Worm (Caenorhabditis elegans) whole organism, early embryonic: ENCODE data around the gene mrpl-35.

Experiments
- B0310.2 ChIP-seq: sonication (generic microtip); optimal IDR thresholded peaks from 2 replicates; lab custom pipeline; 2016; ENCODE audit warnings: mild to moderate bottlenecking, missing genetic modification characterization, missing compliant biosample characterization
- F13C5.2 ChIP-seq: sonication (generic microtip); optimal IDR thresholded peaks from 2 replicates; lab custom pipeline; 2017; ENCODE audit warnings: mild to moderate bottlenecking, missing genetic modification characterization, inconsistent platforms, missing compliant biosample characterization
- aly-1 ChIP-seq: sonication (generic microtip); optimal IDR thresholded peaks from 2 replicates; lab custom pipeline; 2016; ENCODE audit warnings: missing genetic modification characterization, missing compliant biosample characterization
- ama-1 ChIP-seq: fragments of 150-350 bp; optimal IDR thresholded peaks from 2 replicates; lab custom pipeline; 2014
- ceh-13 ChIP-seq: fragments of 200-800 bp; sonication (Bioruptor generic); optimal IDR thresholded peaks from 2 replicates; lab custom pipeline; 2018; ENCODE audit warnings: mild to moderate bottlenecking, missing genetic modification characterization, missing compliant biosample characterization
- ceh-36 ChIP-seq: sonication (generic microtip); optimal IDR thresholded peaks from 2 replicates; lab custom pipeline; 2016; ENCODE audit warnings: missing genetic modification characterization, inconsistent platforms, missing compliant biosample characterization
- ets-7 ChIP-seq: sonication (generic microtip); optimal IDR thresholded peaks from 2 replicates; lab custom pipeline; 2016; ENCODE audit warnings: missing genotype, missing genetic modification characterization, missing compliant biosample characterization
- flt-1 ChIP-seq: fragments of 200-800 bp; sonication (Bioruptor generic); IDR thresholded peaks from 2 replicates; pipeline ENCODE4 v1.3.6; 2022; ENCODE audit warnings: missing genetic modification characterization, missing compliant biosample characterization
- hmbx-1 ChIP-seq: sonication (generic microtip); optimal IDR thresholded peaks from 2 replicates; lab custom pipeline; 2016; ENCODE audit warnings: mild to moderate bottlenecking, missing genetic modification characterization, missing compliant biosample characterization
- hmg-4 ChIP-seq: fragments of 200-800 bp; sonication (Bioruptor generic); optimal IDR thresholded peaks from 2 replicates; lab custom pipeline; 2018; ENCODE audit warnings: mild to moderate bottlenecking, missing genetic modification characterization, missing compliant biosample characterization
- hnd-1 ChIP-seq: sonication (generic microtip); optimal IDR thresholded peaks from 2 replicates; lab custom pipeline; 2016; ENCODE audit warnings: missing genetic modification characterization, missing compliant biosample characterization
- pes-1 ChIP-seq: fragments of 200-800 bp; sonication (Bioruptor generic); IDR thresholded peaks from 2 replicates; pipeline ENCODE4 v1.3.6; 2022; ENCODE audit warnings: missing genetic modification reagents, missing genetic modification characterization, missing compliant biosample characterization
- scrt-1 ChIP-seq: fragments of 200-800 bp; sonication (Bioruptor generic); IDR thresholded peaks from 2 replicates; pipeline ENCODE4 v1.3.6; 2022; ENCODE audit warnings: missing genetic modification characterization, missing compliant biosample characterization
- sea-1 ChIP-seq: fragments of 200-800 bp; sonication (Bioruptor generic); conservative IDR thresholded peaks from 2 replicates; pipeline ENCODE4 v1.3.6; 2022; ENCODE audit warnings: missing genetic modification characterization, missing compliant biosample characterization
- tbx-11 ChIP-seq: fragments of 200-800 bp; sonication (Bioruptor generic); IDR thresholded peaks from 2 replicates; pipeline ENCODE4 v1.3.6; 2022; ENCODE audit warnings: missing genetic modification characterization, missing compliant biosample characterization
- tbx-37 ChIP-seq: fragments of 200-800 bp; sonication (Bioruptor generic); conservative IDR thresholded peaks from 2 replicates; pipeline ENCODE4 v1.3.6; 2022; ENCODE audit warnings: missing genetic modification reagents, missing genetic modification characterization, missing compliant biosample characterization
- tra-4 ChIP-seq: sonication (generic microtip); optimal IDR thresholded peaks from 2 replicates; lab custom pipeline; 2017; ENCODE audit warnings: missing genetic modification characterization, missing compliant biosample characterization

Gene mrpl-35

ce11 chrIII:3475014-3475413 is 35.0 kb upstream of the mrpl-35 start:
- TF ChIP-seq scrt-1 (GFP tag; lab: Robert Waterston, UW), result no peak
- TF ChIP-seq ceh-36 (tag; lab: Kevin White, UChicago), result no peak
- TF ChIP-seq hmg-4 (GFP tag; lab: Kevin White, UChicago), result no peak
- TF ChIP-seq tbx-11 (GFP tag; lab: Robert Waterston, UW), result no peak
- TF ChIP-seq hnd-1 (tag; lab: Kevin White, UChicago), result no peak
- TF ChIP-seq flt-1, result no peak
- TF ChIP-seq ama-1 (lab: Kevin White, UChicago), result no peak
- TF ChIP-seq ceh-13 (GFP tag; lab: Kevin White, UChicago), result no peak
- TF ChIP-seq sea-1 (GFP tag; lab: Robert Waterston, UW), result no peak
- no peak for TF ChIP-seq ets-7 (tag; lab: Kevin White, UChicago)
- TF ChIP-seq hmbx-1 (tag; lab: Kevin White, UChicago), result no peak
- TF ChIP-seq F13C5.2 (tag; lab: Kevin White, UChicago), result no peak
- no peak for TF ChIP-seq aly-1 (tag; lab: Kevin White, UChicago)
- TF ChIP-seq tra-4 (tag; lab: Kevin White, UChicago), result no peak
- no peak for TF ChIP-seq pes-1
- TF ChIP-seq tbx-37 (GFP tag; lab: Robert Waterston, UW), result no peak
- no peak for TF ChIP-seq B0310.2 (tag; lab: Kevin White, UChicago)

- TF ChIP-seq hnd-1 (tag; lab: Kevin White, UChicago) (no peak), tbx-37 (GFP tag; lab: Robert Waterston, UW) (no peak), ceh-36 (tag; lab: Kevin White, UChicago) (no peak), aly-1 (tag; lab: Kevin White, UChicago) (no peak), ets-7 (tag; lab: Kevin White, UChicago) (no peak), tra-4 (tag; lab: Kevin White, UChicago) (no peak), hmbx-1 (tag; lab: Kevin White, UChicago) (no peak), sea-1 (GFP tag; lab: Robert Waterston, UW) (no peak), flt-1 (no peak), pes-1 (no peak), hmg-4 (GFP tag; lab: Kevin White, UChicago) (no peak), tbx-11 (GFP tag; lab: Robert Waterston, UW) (no peak), B0310.2 (tag; lab: Kevin White, UChicago) (no peak), F13C5.2 (tag; lab: Kevin White, UChicago) (no peak), ceh-13 (GFP tag; lab: Kevin White, UChicago) (no peak), scrt-1 (GFP tag; lab: Robert Waterston, UW) (no peak), ama-1 (lab: Kevin White, UChicago) (no peak)
Measured at ce11 chrIII:3475497-3475896, 34.5 kb upstream of the mrpl-35 start, which contains the start of gene C34C12.9. TSS of gene C34C12.9 (minus strand) at chrIII:3475512.

- TF ChIP-seq tra-4 (tag; lab: Kevin White, UChicago) (peak; percentile 42), B0310.2 (tag; lab: Kevin White, UChicago) (peak; percentile 68), hmbx-1 (tag; lab: Kevin White, UChicago) (peak; percentile 56), F13C5.2 (tag; lab: Kevin White, UChicago) (no peak), pes-1 (peak; percentile 20; the same call in 1 of the 2 replicates), hnd-1 (tag; lab: Kevin White, UChicago) (peak; percentile 40), tbx-11 (GFP tag; lab: Robert Waterston, UW) (no peak), ceh-13 (GFP tag; lab: Kevin White, UChicago) (peak; percentile 42), ets-7 (tag; lab: Kevin White, UChicago) (peak; percentile 49), ama-1 (lab: Kevin White, UChicago) (no peak)
Measured at ce11 chrIII:3476245-3476644, 33.8 kb upstream of the mrpl-35 start.

- TF ChIP-seq hnd-1 (tag; lab: Kevin White, UChicago) (no peak), ceh-36 (tag; lab: Kevin White, UChicago) (peak; percentile 80)
Measured at ce11 chrIII:3477375-3477774, 32.7 kb upstream of the mrpl-35 start.

- TF ChIP-seq flt-1 (no peak), tra-4 (tag; lab: Kevin White, UChicago) (no peak), ama-1 (lab: Kevin White, UChicago) (no peak), hnd-1 (tag; lab: Kevin White, UChicago) (no peak), ceh-36 (tag; lab: Kevin White, UChicago) (no peak), scrt-1 (GFP tag; lab: Robert Waterston, UW) (no peak), hmg-4 (GFP tag; lab: Kevin White, UChicago) (no peak), sea-1 (GFP tag; lab: Robert Waterston, UW) (no peak), ets-7 (tag; lab: Kevin White, UChicago) (no peak), pes-1 (no peak), tbx-11 (GFP tag; lab: Robert Waterston, UW) (no peak), B0310.2 (tag; lab: Kevin White, UChicago) (no peak), aly-1 (tag; lab: Kevin White, UChicago) (no peak), ceh-13 (GFP tag; lab: Kevin White, UChicago) (no peak), F13C5.2 (tag; lab: Kevin White, UChicago) (no peak), tbx-37 (GFP tag; lab: Robert Waterston, UW) (no peak), hmbx-1 (tag; lab: Kevin White, UChicago) (no peak)
Measured at ce11 chrIII:3478795-3479398, 31.1 kb upstream of the mrpl-35 start.

- TF ChIP-seq ama-1 (lab: Kevin White, UChicago), result no peak
Measured at ce11 chrIII:3480236-3480635, 29.8 kb upstream of the mrpl-35 start.

- no peak for TF ChIP-seq sea-1 (GFP tag; lab: Robert Waterston, UW)
- TF ChIP-seq hmbx-1 (tag; lab: Kevin White, UChicago), result no peak
- no peak for TF ChIP-seq ets-7 (tag; lab: Kevin White, UChicago)
- no peak for TF ChIP-seq B0310.2 (tag; lab: Kevin White, UChicago)
- TF ChIP-seq F13C5.2 (tag; lab: Kevin White, UChicago), result no peak
- no peak for TF ChIP-seq ceh-13 (GFP tag; lab: Kevin White, UChicago)
- TF ChIP-seq tra-4 (tag; lab: Kevin White, UChicago), result no peak
- no peak for TF ChIP-seq scrt-1 (GFP tag; lab: Robert Waterston, UW)
- no peak for TF ChIP-seq ceh-36 (tag; lab: Kevin White, UChicago)
- TF ChIP-seq ama-1 (lab: Kevin White, UChicago), result no peak
- no peak for TF ChIP-seq aly-1 (tag; lab: Kevin White, UChicago)
- no peak for TF ChIP-seq hmg-4 (GFP tag; lab: Kevin White, UChicago)
- no peak for TF ChIP-seq hnd-1 (tag; lab: Kevin White, UChicago)
- no peak for TF ChIP-seq tbx-11 (GFP tag; lab: Robert Waterston, UW)
- TF ChIP-seq tbx-37 (GFP tag; lab: Robert Waterston, UW), result no peak
- no peak for TF ChIP-seq pes-1
- TF ChIP-seq flt-1, result no peak
Measured at ce11 chrIII:3480950-3481349, 29.1 kb upstream of the mrpl-35 start.
